Fruit fly (Drosophila melanogaster) whole organism, embryonic: ENCODE results near the gene mRpL19.

Source experiments
- Adf1 ChIP-seq: fragments of 200-800 bp; sonication (Bioruptor generic); IDR thresholded peaks from 2 replicates; pipeline ENCODE4 v1.3.6; 2022; ENCODE audit warnings: missing biosample characterization, missing genetic modification characterization
- Aef1 ChIP-seq: fragments of 200-800 bp; sonication (Bioruptor generic); IDR thresholded peaks from 3 replicates; pipeline ENCODE4 v1.3.6; 2022; ENCODE audit warnings: missing biosample characterization, missing genetic modification characterization
- B-H2 ChIP-seq: fragments of 200-800 bp; sonication (Bioruptor generic); optimal IDR thresholded peaks from 2 replicates; lab custom pipeline; 2018; ENCODE audit warnings: missing biosample characterization, mild to moderate bottlenecking, missing genetic modification characterization
- BEAF-32 ChIP-seq: fragments of 200-800 bp; sonication (Bioruptor generic); optimal IDR thresholded peaks from 3 replicates; lab custom pipeline; 2017; ENCODE audit warnings: missing biosample characterization, missing genetic modification characterization, mild to moderate bottlenecking, moderate library complexity, missing genetic modification reagents
- CG12659 ChIP-seq: fragments of 200-800 bp; sonication (Bioruptor generic); optimal IDR thresholded peaks from 3 replicates; lab custom pipeline; 2017; ENCODE audit warnings: mild to moderate bottlenecking, missing biosample characterization, missing genetic modification reagents, missing genetic modification characterization
- CG13775 ChIP-seq: fragments of 200-800 bp; sonication (Bioruptor generic); optimal IDR thresholded peaks from 3 replicates; lab custom pipeline; 2017; ENCODE audit warnings: missing biosample characterization, mild to moderate bottlenecking, missing genetic modification characterization
- CG1529 ChIP-seq: fragments of 200-800 bp; sonication (Bioruptor generic); optimal IDR thresholded peaks from 3 replicates; lab custom pipeline; 2018; ENCODE audit warnings: missing biosample characterization, missing genetic modification characterization
- CG15479 ChIP-seq: fragments of 200-800 bp; sonication (Bioruptor generic); optimal IDR thresholded peaks from 3 replicates; lab custom pipeline; 2019; ENCODE audit warnings: missing biosample characterization, mild to moderate bottlenecking, missing genetic modification characterization, moderate library complexity
- CG17612 ChIP-seq: fragments of 200-800 bp; sonication (Bioruptor generic); IDR thresholded peaks from 2 replicates; pipeline ENCODE4 v1.3.6; 2022; ENCODE audit warnings: missing biosample characterization, missing genetic modification characterization
- CG18262 ChIP-seq: fragments of 200-800 bp; optimal IDR thresholded peaks from 3 replicates; lab custom pipeline; 2019; ENCODE audit warnings: missing biosample characterization, mild to moderate bottlenecking, missing genetic modification characterization, moderate library complexity
- CG18599 ChIP-seq: fragments of 200-800 bp; sonication (Bioruptor generic); optimal IDR thresholded peaks from 3 replicates; lab custom pipeline; 2017; ENCODE audit warnings: missing biosample characterization, missing genetic modification characterization, mild to moderate bottlenecking, moderate library complexity, missing genetic modification reagents
- CG2678 ChIP-seq: fragments of 200-800 bp; sonication (Bioruptor generic); optimal IDR thresholded peaks from 3 replicates; lab custom pipeline; 2019; ENCODE audit warnings: missing biosample characterization, mild to moderate bottlenecking, missing genetic modification characterization, moderate library complexity
- CG30431 ChIP-seq: fragments of 200-800 bp; sonication (Bioruptor generic); optimal IDR thresholded peaks from 2 replicates; lab custom pipeline; 2017; ENCODE audit warnings: missing biosample characterization, missing genetic modification characterization
- CG31441 ChIP-seq: fragments of 200-800 bp; sonication (Bioruptor generic); IDR thresholded peaks from 2 replicates; pipeline ENCODE4 v1.3.6; 2022; ENCODE audit warnings: missing biosample characterization, missing genetic modification characterization
- CG33557 ChIP-seq: fragments of 200-800 bp; sonication (Bioruptor generic); optimal IDR thresholded peaks from 2 replicates; lab custom pipeline; 2019; ENCODE audit warnings: missing biosample characterization, mild to moderate bottlenecking, missing genetic modification characterization, moderate library complexity
- CG4404 ChIP-seq: fragments of 200-800 bp; sonication (Bioruptor generic); IDR thresholded peaks from 2 replicates; pipeline ENCODE4 v1.3.6; 2022; ENCODE audit warnings: missing biosample characterization, missing genetic modification characterization
- CG6175 ChIP-seq: fragments of 200-800 bp; sonication (Bioruptor generic); IDR thresholded peaks from 3 replicates; pipeline ENCODE4 v1.3.6; 2022; ENCODE audit warnings: missing biosample characterization, missing genetic modification characterization
- CG6654 ChIP-seq: fragments of 200-800 bp; sonication (Bioruptor generic); optimal IDR thresholded peaks from 2 replicates; lab custom pipeline; 2017; ENCODE audit warnings: missing biosample characterization, mild to moderate bottlenecking, missing genetic modification characterization
- CG7372 ChIP-seq: fragments of 200-800 bp; sonication (Bioruptor generic); IDR thresholded peaks from 2 replicates; pipeline ENCODE4 v1.3.6; 2022; ENCODE audit warnings: missing biosample characterization, missing genetic modification characterization
- CG8359 ChIP-seq: fragments of 200-800 bp; sonication (Bioruptor generic); optimal IDR thresholded peaks from 2 replicates; lab custom pipeline; 2017; ENCODE audit warnings: missing biosample characterization, mild to moderate bottlenecking, missing genetic modification characterization, borderline replicate concordance
- Chrac-16 ChIP-seq: fragments of 200-800 bp; sonication (Bioruptor generic); optimal IDR thresholded peaks from 3 replicates; lab custom pipeline; 2016; ENCODE audit warnings: missing biosample characterization, missing genetic modification characterization
- Dip3 ChIP-seq: fragments of 200-800 bp; sonication (Bioruptor generic); optimal IDR thresholded peaks from 3 replicates; lab custom pipeline; 2016; ENCODE audit warnings: missing biosample characterization, missing genetic modification characterization
- Dref ChIP-seq: fragments of 200-800 bp; sonication (Bioruptor generic); IDR thresholded peaks from 2 replicates; pipeline ENCODE4 v1.3.6; 2022; ENCODE audit warnings: missing biosample characterization, missing genetic modification characterization
- HmgD ChIP-seq: fragments of 200-800 bp; sonication (Bioruptor generic); optimal IDR thresholded peaks from 3 replicates; lab custom pipeline; 2016; ENCODE audit warnings: missing biosample characterization, missing genetic modification characterization
- Hmr ChIP-seq: fragments of 200-800 bp; sonication (Bioruptor generic); optimal IDR thresholded peaks from 3 replicates; lab custom pipeline; 2017; ENCODE audit warnings: mild to moderate bottlenecking, missing biosample characterization, missing genetic modification reagents, missing genetic modification characterization
- NfI ChIP-seq: fragments of 200-800 bp; sonication (Bioruptor generic); optimal IDR thresholded peaks from 3 replicates; lab custom pipeline; 2018; ENCODE audit warnings: missing biosample characterization, mild to moderate bottlenecking, missing genetic modification characterization, moderate library complexity
- Opbp ChIP-seq: fragments of 200-800 bp; sonication (Bioruptor generic); IDR thresholded peaks from 3 replicates; pipeline ENCODE4 v1.3.6; 2022; ENCODE audit warnings: missing biosample characterization, missing genetic modification characterization; ENCODE audit not compliant: partially characterized antibody
- Spps ChIP-seq: fragments of 200-800 bp; sonication (Bioruptor generic); optimal IDR thresholded peaks from 2 replicates; lab custom pipeline; 2018; ENCODE audit warnings: missing biosample characterization, mild to moderate bottlenecking, missing genetic modification characterization
- Trl ChIP-seq, 3 experiments: fragments of >200 bp in 2 of 3; fragments of 200-800 bp in 1 of 3; sonication (Bioruptor generic) in 1 of 3; optimal IDR thresholded peaks; 2 replicates in 1 of 3; 3 replicates in 2 of 3; lab custom pipeline; 2016 to 2017; ENCODE audit warnings: missing biosample characterization in 1 of 3, missing genetic modification characterization in 1 of 3
- Xbp1 ChIP-seq: fragments of 200-800 bp; sonication (Bioruptor generic); optimal IDR thresholded peaks from 3 replicates; lab custom pipeline; 2016; ENCODE audit warnings: missing biosample characterization, mild to moderate bottlenecking, missing genetic modification characterization
- ab ChIP-seq: fragments of 200-800 bp; sonication (Bioruptor generic); optimal IDR thresholded peaks from 2 replicates; lab custom pipeline; 2016; ENCODE audit warnings: missing biosample characterization, missing genetic modification characterization
- bcd ChIP-seq: fragments of 200-800 bp; sonication (Bioruptor generic); optimal IDR thresholded peaks from 2 replicates; lab custom pipeline; 2017; ENCODE audit warnings: missing biosample characterization, mild to moderate bottlenecking, missing genetic modification characterization
- bsh ChIP-seq, 2 experiments: fragments of 200-800 bp; sonication (Bioruptor generic); optimal IDR thresholded peaks; 2 replicates each; lab custom pipeline; 2017 to 2018; ENCODE audit warnings: mild to moderate bottlenecking in 2 of 2, missing biosample characterization in 2 of 2, missing genetic modification characterization in 2 of 2, moderate library complexity in 1 of 2
- croc ChIP-seq: fragments of 200-800 bp; sonication (Bioruptor generic); conservative IDR thresholded peaks from 3 replicates; pipeline ENCODE4 v1.3.6; 2022; ENCODE audit warnings: missing biosample characterization, missing genetic modification characterization
- crol ChIP-seq: fragments of 200-800 bp; sonication (Bioruptor generic); IDR thresholded peaks from 2 replicates; pipeline ENCODE4 v1.3.6; 2022; ENCODE audit warnings: missing biosample characterization, missing genetic modification characterization
- dmrt99B ChIP-seq: fragments of 200-800 bp; sonication (Bioruptor generic); optimal IDR thresholded peaks from 2 replicates; lab custom pipeline; 2018; ENCODE audit warnings: missing biosample characterization, mild to moderate bottlenecking, missing genetic modification characterization, moderate library complexity
- eve ChIP-seq, 2 experiments: fragments of >200 bp; optimal IDR thresholded peaks; 2 replicates each; lab custom pipeline; 2017; ENCODE audit warnings: missing biosample characterization in 2 of 2, missing genetic modification characterization in 2 of 2
- fd96Cb ChIP-seq: fragments of 200-800 bp; sonication (Bioruptor generic); optimal IDR thresholded peaks from 2 replicates; lab custom pipeline; 2018; ENCODE audit warnings: missing biosample characterization, mild to moderate bottlenecking, missing genetic modification characterization, moderate library complexity
- gfzf ChIP-seq: fragments of 200-800 bp; sonication (Bioruptor generic); optimal IDR thresholded peaks from 2 replicates; lab custom pipeline; 2016; ENCODE audit warnings: missing biosample characterization, mild to moderate bottlenecking, missing genetic modification characterization, moderate library complexity
- ham ChIP-seq: fragments of 200-800 bp; sonication (Bioruptor generic); IDR thresholded peaks from 2 replicates; pipeline ENCODE4 v1.3.6; 2022; ENCODE audit warnings: missing biosample characterization, missing genetic modification characterization
- run ChIP-seq: fragments of 200-800 bp; sonication (Bioruptor generic); optimal IDR thresholded peaks from 3 replicates; lab custom pipeline; 2018; ENCODE audit warnings: missing biosample characterization, mild to moderate bottlenecking, missing genetic modification characterization
- sc ChIP-seq, 3 experiments: fragments of >200 bp in 2 of 3; fragments of 200-800 bp in 1 of 3; sonication (Bioruptor generic) in 1 of 3; optimal IDR thresholded peaks; 2 replicates in 2 of 3; 3 replicates in 1 of 3; lab custom pipeline; 2017; ENCODE audit warnings: mild to moderate bottlenecking in 1 of 3, missing biosample characterization in 1 of 3, missing genetic modification characterization in 1 of 3, missing genetic modification reagents in 1 of 3
- scrt ChIP-seq: fragments of 200-800 bp; sonication (Bioruptor generic); optimal IDR thresholded peaks from 2 replicates; lab custom pipeline; 2018; ENCODE audit warnings: missing biosample characterization, mild to moderate bottlenecking, missing genetic modification characterization, moderate library complexity
- seq ChIP-seq: fragments of 200-800 bp; sonication (Bioruptor generic); IDR thresholded peaks from 2 replicates; pipeline ENCODE4 v1.3.6; 2022; ENCODE audit warnings: missing biosample characterization, missing genetic modification characterization
- tin ChIP-seq: fragments of 200-800 bp; sonication (Bioruptor generic); optimal IDR thresholded peaks from 3 replicates; lab custom pipeline; 2016; ENCODE audit warnings: missing biosample characterization, missing genetic modification characterization
- tll ChIP-seq, 2 experiments: fragments of 200-800 bp in 1 of 2; fragments of >200 bp in 1 of 2; sonication (Bioruptor generic) in 1 of 2; optimal IDR thresholded peaks; 2 replicates each; lab custom pipeline; 2017 to 2019; ENCODE audit warnings: missing biosample characterization in 2 of 2, missing genetic modification characterization in 2 of 2, mild to moderate bottlenecking in 1 of 2, moderate library complexity in 1 of 2
- usp ChIP-seq: fragments of >200 bp; optimal IDR thresholded peaks from 2 replicates; lab custom pipeline; 2017; ENCODE audit warnings: missing biosample characterization, missing genetic modification characterization

Gene mRpL19

DNA sequence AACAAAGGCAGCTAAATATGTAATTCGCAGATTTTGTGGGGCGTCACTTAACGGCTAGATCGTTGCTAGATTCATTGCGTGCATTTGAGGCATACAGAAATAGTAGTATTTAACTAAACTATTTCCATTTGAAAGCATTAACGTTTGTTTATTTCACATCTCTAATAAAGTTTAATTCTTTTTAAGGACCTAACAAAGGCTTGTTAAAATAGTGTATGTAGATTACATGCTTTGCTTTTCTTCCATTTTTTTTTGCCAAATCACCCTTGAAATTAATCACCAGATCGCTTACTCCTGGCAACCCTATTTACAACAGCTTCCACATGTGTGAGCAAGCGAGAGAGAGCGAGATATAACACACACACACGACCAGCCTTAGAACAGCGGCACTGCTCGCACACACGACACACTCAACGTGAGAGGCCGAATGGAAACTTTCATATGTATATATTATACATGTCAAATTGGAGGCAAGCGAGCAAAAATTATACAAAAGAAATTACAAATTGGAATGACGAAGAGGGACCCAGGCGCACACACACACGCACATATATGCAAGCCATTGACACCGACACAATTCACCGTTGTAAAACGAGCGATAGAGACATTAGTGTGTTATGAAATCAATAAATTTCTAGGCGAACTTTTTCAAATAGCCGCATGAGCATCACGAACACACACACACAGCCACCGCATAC is 14.6 kb upstream of the mRpL19 start (continued):
- TF ChIP-seq fd96Cb (peak; percentile 30), Chrac-16 (no peak), sc (optimal IDR thresholded peaks at IDR 0.05; lab: Kevin White, UChicago) (no peak), sc (GFP tag; optimal IDR thresholded peaks at IDR 0.05; lab: Kevin White, UChicago) (no peak), Opbp (GFP tag; lab: Robert Waterston, UW) (0 out of 3 replicates have a peak, but pooled peaks have one; percentile 27), Spps (tag; lab: Kevin White, UChicago) (no peak), ham (GFP tag; lab: Robert Waterston, UW) (no peak), B-H2 (GFP tag; lab: Kevin White, UChicago) (peak; percentile 68), eve (GFP tag; optimal IDR thresholded peaks at IDR 0.05; lab: Kevin White, UChicago) (no peak), Dip3 (GFP tag; lab: Kevin White, UChicago) (peak; percentile 53), HmgD (peak; percentile 1), CG18262 (tag; lab: Kevin White, UChicago) (peak; percentile 27), CG17612 (GFP tag; lab: Robert Waterston, UW) (peak; percentile 53; the same call in 1 of the 2 replicates), run (tag; lab: Kevin White, UChicago) (no peak), bsh (GFP tag; optimal IDR thresholded peaks at IDR 0.05; lab: Kevin White, UChicago) (peak in 1 of 2 experiments; percentile 61), CG33557 (peak; percentile 25), Trl (optimal IDR thresholded peaks at IDR 0.05; lab: Kevin White, UChicago) (peak; percentile 26 to 34), Trl (GFP tag; optimal IDR thresholded peaks at IDR 0.05; lab: Kevin White, UChicago) (peak; percentile 53), usp (GFP tag; lab: Kevin White, UChicago) (no peak), seq (GFP tag; lab: Robert Waterston, UW) (peak; percentile 58; the same call in 1 of the 2 replicates), Xbp1 (peak; percentile 56), tin (GFP tag; lab: Kevin White, UChicago) (peak; percentile 16), CG2678 (tag; lab: Kevin White, UChicago) (peak; percentile 56), tll (GFP tag; optimal IDR thresholded peaks at IDR 0.05; lab: Kevin White, UChicago) (no peak), CG6654 (GFP tag; lab: Kevin White, UChicago) (no peak), CG6175 (peak; percentile 62; the same call in 1 of the 3 replicates), dmrt99B (peak; percentile 72), CG1529 (no peak), CG30431 (GFP tag; lab: Kevin White, UChicago) (no peak), CG31441 (GFP tag; lab: Robert Waterston, UW) (peak; percentile 58; the same call in 1 of the 2 replicates), NfI (GFP tag; lab: Kevin White, UChicago) (peak; percentile 63), Hmr (GFP tag; lab: Kevin White, UChicago) (peak; percentile 77), CG18599 (peak; percentile 77), CG4404 (GFP tag; lab: Robert Waterston, UW) (no peak), ab (GFP tag; lab: Kevin White, UChicago) (no peak), scrt (peak; percentile 41), CG13775 (GFP tag; lab: Kevin White, UChicago) (peak; percentile 50), crol (GFP tag; lab: Robert Waterston, UW) (no peak), CG7372 (GFP tag; lab: Robert Waterston, UW) (0 out of 2 replicates have a peak, but pooled peaks have one; percentile 27), BEAF-32 (GFP tag; lab: Kevin White, UChicago) (no peak), gfzf (GFP tag; lab: Kevin White, UChicago) (no peak), bcd (peak; percentile 47), Dref (0 out of 2 replicates have a peak, but pooled peaks have one; percentile 2), CG12659 (GFP tag; lab: Kevin White, UChicago) (peak; percentile 78), Adf1 (GFP tag; lab: Robert Waterston, UW) (peak; percentile 42; the same call in 1 of the 2 replicates), CG8359 (GFP tag; lab: Kevin White, UChicago) (no peak), croc (no peak), CG15479 (GFP tag; lab: Kevin White, UChicago) (no peak), Aef1 (GFP tag; lab: Robert Waterston, UW) (no peak)
